Worm (Caenorhabditis elegans) whole organism, L1 larva: ENCODE data around the gene Y37E11B.5.

ENCODE experiments used
- alr-1 ChIP-seq: fragments of 200-800 bp; sonication (Bioruptor generic); optimal IDR thresholded peaks from 2 replicates; lab custom pipeline; 2018; ENCODE audit warnings: borderline replicate concordance, mild to moderate bottlenecking, missing genetic modification characterization, missing compliant biosample characterization
- aly-2 ChIP-seq: fragments of 150-350 bp; optimal IDR thresholded peaks from 2 replicates; lab custom pipeline; 2014; ENCODE audit warnings: missing biosample characterization, missing genetic modification characterization
- blmp-1 ChIP-seq: fragments of 150-350 bp; optimal IDR thresholded peaks from 2 replicates; lab custom pipeline; 2014; ENCODE audit warnings: missing biosample characterization, missing genetic modification characterization
- ceh-63 ChIP-seq: fragments of 200-800 bp; sonication (Bioruptor generic); optimal IDR thresholded peaks from 2 replicates; lab custom pipeline; 2018; ENCODE audit warnings: mild to moderate bottlenecking, missing genetic modification characterization, missing compliant biosample characterization
- ceh-8 ChIP-seq: fragments of 200-800 bp; sonication (Bioruptor generic); optimal IDR thresholded peaks from 2 replicates; lab custom pipeline; 2018; ENCODE audit warnings: mild to moderate bottlenecking, missing genetic modification characterization, moderate library complexity, missing compliant biosample characterization
- ceh-82 ChIP-seq, 3 experiments: fragments of 150-350 bp in 1 of 3; sonication (generic microtip) in 2 of 3; optimal IDR thresholded peaks; 2 replicates each; lab custom pipeline; 2014 to 2017; ENCODE audit warnings: missing biosample characterization in 3 of 3, missing genetic modification characterization in 3 of 3
- ceh-88 ChIP-seq: fragments of 200-800 bp; sonication (Bioruptor generic); IDR thresholded peaks from 2 replicates; pipeline ENCODE4 v1.3.6; 2022; ENCODE audit warnings: missing genetic modification characterization, missing compliant biosample characterization
- ceh-90 ChIP-seq: sonication (generic microtip); optimal IDR thresholded peaks from 2 replicates; lab custom pipeline; 2016; ENCODE audit warnings: missing genetic modification characterization, missing compliant biosample characterization
- ces-1 ChIP-seq: fragments of 150-350 bp; optimal IDR thresholded peaks from 2 replicates; lab custom pipeline; 2014; ENCODE audit warnings: missing biosample characterization, missing genetic modification reagents, missing genetic modification characterization
- dpl-1 ChIP-seq, 3 experiments: fragments of 150-350 bp in 2 of 3; sonication (generic microtip) in 1 of 3; optimal IDR thresholded peaks; 2 replicates each; lab custom pipeline; 2014 to 2017; ENCODE audit warnings: missing biosample characterization in 3 of 3, missing genetic modification characterization in 3 of 3, missing genetic modification reagents in 3 of 3
- efl-1 ChIP-seq, 4 experiments: fragments of 150-350 bp; optimal IDR thresholded peaks in 3 of 4; peaks in 1 of 4; 1 replicate in 1 of 4; 2 replicates in 3 of 4; lab custom pipeline; 2014; ENCODE audit warnings: missing biosample characterization in 2 of 4, missing genetic modification characterization in 2 of 4, missing genetic modification reagents in 2 of 4
- efl-3 ChIP-seq: fragments of 200-800 bp; sonication (Bioruptor generic); optimal IDR thresholded peaks from 2 replicates; lab custom pipeline; 2018; ENCODE audit warnings: mild to moderate bottlenecking, missing genetic modification characterization, missing compliant biosample characterization
- egl-13 ChIP-seq: sonication (generic microtip); optimal IDR thresholded peaks from 2 replicates; lab custom pipeline; 2016; ENCODE audit warnings: missing genotype, missing genetic modification reagents, missing genetic modification characterization, missing compliant biosample characterization
- elt-2 ChIP-seq: sonication (generic microtip); optimal IDR thresholded peaks from 2 replicates; lab custom pipeline; 2016; ENCODE audit warnings: missing genetic modification characterization, mild to moderate bottlenecking, inconsistent platforms, missing compliant biosample characterization, missing genetic modification reagents
- ets-5 ChIP-seq: fragments of 200-800 bp; sonication (Bioruptor generic); IDR thresholded peaks from 2 replicates; pipeline ENCODE4 v1.3.6; 2022; ENCODE audit warnings: missing genetic modification characterization, missing compliant biosample characterization
- fkh-10 ChIP-seq: sonication (generic microtip); optimal IDR thresholded peaks from 2 replicates; lab custom pipeline; 2017; ENCODE audit warnings: missing biosample characterization, missing genetic modification reagents, missing genetic modification characterization
- fos-1 ChIP-seq: fragments of 150-350 bp; optimal IDR thresholded peaks from 2 replicates; lab custom pipeline; 2014; ENCODE audit warnings: missing biosample characterization, missing genetic modification characterization
- grh-1 ChIP-seq: fragments of 200-800 bp; sonication (Bioruptor generic); IDR thresholded peaks from 2 replicates; pipeline ENCODE4 v1.3.6; 2022; ENCODE audit warnings: missing genetic modification reagents, missing genetic modification characterization, missing compliant biosample characterization
- hlh-4 ChIP-seq: sonication (generic microtip); optimal IDR thresholded peaks from 2 replicates; lab custom pipeline; 2016; ENCODE audit warnings: mild to moderate bottlenecking, missing genetic modification characterization, missing compliant biosample characterization
- hpl-2 ChIP-seq: fragments of 150-350 bp; optimal IDR thresholded peaks from 2 replicates; lab custom pipeline; 2014; ENCODE audit warnings: missing biosample characterization, missing genetic modification reagents, missing genetic modification characterization
- isw-1 ChIP-seq: fragments of 200-800 bp; sonication (Bioruptor generic); IDR thresholded peaks from 2 replicates; pipeline ENCODE4 v1.3.6; 2022; ENCODE audit warnings: missing genetic modification characterization, missing compliant biosample characterization
- jun-1 ChIP-seq: fragments of 150-350 bp; optimal IDR thresholded peaks from 2 replicates; lab custom pipeline; 2014; ENCODE audit warnings: missing biosample characterization, missing genetic modification reagents, missing genetic modification characterization
- lin-13 ChIP-seq: fragments of 150-350 bp; optimal IDR thresholded peaks from 2 replicates; lab custom pipeline; 2014; ENCODE audit warnings: missing biosample characterization, missing genetic modification reagents, missing genetic modification characterization
- lin-14 ChIP-seq: fragments of 200-800 bp; sonication (Bioruptor generic); optimal IDR thresholded peaks from 2 replicates; lab custom pipeline; 2018; ENCODE audit warnings: mild to moderate bottlenecking, missing genetic modification characterization, moderate library complexity, missing compliant biosample characterization
- lin-35 ChIP-seq, 2 experiments: fragments of 150-350 bp; optimal IDR thresholded peaks; 2 replicates each; lab custom pipeline; 2014; ENCODE audit warnings: missing biosample characterization in 2 of 2, missing genetic modification characterization in 2 of 2, missing genetic modification reagents in 2 of 2
- lin-39 ChIP-seq: fragments of 150-350 bp; optimal IDR thresholded peaks from 2 replicates; lab custom pipeline; 2014; ENCODE audit warnings: missing biosample characterization, missing genetic modification reagents, missing genetic modification characterization
- lsy-2 ChIP-seq, 2 experiments: fragments of 150-350 bp; optimal IDR thresholded peaks; 2 replicates each; lab custom pipeline; 2014; ENCODE audit warnings: missing biosample characterization in 2 of 2, missing genetic modification characterization in 2 of 2
- mep-1 ChIP-seq: fragments of 150-350 bp; optimal IDR thresholded peaks from 2 replicates; lab custom pipeline; 2014; ENCODE audit warnings: missing biosample characterization, missing genetic modification characterization
- nhr-11 ChIP-seq: fragments of 150-350 bp; optimal IDR thresholded peaks from 2 replicates; lab custom pipeline; 2014; ENCODE audit warnings: missing biosample characterization, missing genetic modification characterization
- nhr-20 ChIP-seq: sonication (generic microtip); optimal IDR thresholded peaks from 2 replicates; lab custom pipeline; 2016; ENCODE audit warnings: mild to moderate bottlenecking, missing genetic modification characterization, missing compliant biosample characterization
- nhr-237 ChIP-seq: fragments of 150-350 bp; optimal IDR thresholded peaks from 2 replicates; lab custom pipeline; 2014; ENCODE audit warnings: missing biosample characterization, missing genetic modification characterization
- nhr-47 ChIP-seq: sonication (generic microtip); optimal IDR thresholded peaks from 2 replicates; lab custom pipeline; 2016; ENCODE audit warnings: mild to moderate bottlenecking, missing genetic modification characterization, moderate library complexity, missing compliant biosample characterization
- nhr-71 ChIP-seq: sonication (generic microtip); optimal IDR thresholded peaks from 2 replicates; lab custom pipeline; 2016; ENCODE audit warnings: mild to moderate bottlenecking, missing genetic modification characterization, moderate library complexity, missing compliant biosample characterization
- nhr-76 ChIP-seq: sonication (generic microtip); optimal IDR thresholded peaks from 2 replicates; lab custom pipeline; 2017; ENCODE audit warnings: missing biosample characterization, missing genetic modification characterization
- nhr-77 ChIP-seq: fragments of 150-350 bp; optimal IDR thresholded peaks from 2 replicates; lab custom pipeline; 2014; ENCODE audit warnings: missing biosample characterization, missing genetic modification characterization
- nhr-84 ChIP-seq: sonication (generic microtip); optimal IDR thresholded peaks from 2 replicates; lab custom pipeline; 2017; ENCODE audit warnings: missing biosample characterization, missing genetic modification characterization
- nhr-85 ChIP-seq: sonication (generic microtip); peaks from one replicate; lab custom pipeline; 2016; ENCODE audit warnings: missing genetic modification characterization, inconsistent platforms, missing compliant biosample characterization
- nhr-90 ChIP-seq: sonication (generic microtip); optimal IDR thresholded peaks from 2 replicates; lab custom pipeline; 2016; ENCODE audit warnings: mild to moderate bottlenecking, missing genetic modification characterization, missing compliant biosample characterization; ENCODE audit not compliant: poor library complexity
- pag-3 ChIP-seq: sonication (generic microtip); optimal IDR thresholded peaks from 2 replicates; lab custom pipeline; 2017; ENCODE audit warnings: missing genetic modification characterization, mild to moderate bottlenecking, missing compliant biosample characterization, antibody characterized with exemption, borderline replicate concordance; ENCODE audit not compliant: insufficient read depth
- pax-3 ChIP-seq: fragments of 200-800 bp; sonication (Bioruptor generic); optimal IDR thresholded peaks from 2 replicates; lab custom pipeline; 2018; ENCODE audit warnings: mild to moderate bottlenecking, missing genetic modification characterization, moderate library complexity, missing compliant biosample characterization
- skn-1 ChIP-seq: fragments of 150-350 bp; optimal IDR thresholded peaks from 2 replicates; lab custom pipeline; 2014; ENCODE audit warnings: missing biosample characterization, missing genetic modification characterization
- snu-23 ChIP-seq: sonication (generic microtip); optimal IDR thresholded peaks from 2 replicates; lab custom pipeline; 2016; ENCODE audit warnings: missing genetic modification characterization, missing compliant biosample characterization
- sox-4 ChIP-seq: sonication (generic microtip); optimal IDR thresholded peaks from 2 replicates; lab custom pipeline; 2016; ENCODE audit warnings: missing genetic modification characterization, missing compliant biosample characterization
- sptf-1 ChIP-seq: fragments of 150-350 bp; optimal IDR thresholded peaks from 2 replicates; lab custom pipeline; 2014; ENCODE audit warnings: missing biosample characterization, missing genetic modification characterization
- sup-37 ChIP-seq: fragments of 200-800 bp; sonication (Bioruptor generic); optimal IDR thresholded peaks from 2 replicates; lab custom pipeline; 2018; ENCODE audit warnings: mild to moderate bottlenecking, missing genetic modification characterization, missing compliant biosample characterization
- swsn-7 ChIP-seq: sonication (generic microtip); optimal IDR thresholded peaks from 2 replicates; lab custom pipeline; 2016; ENCODE audit warnings: missing genetic modification characterization, missing compliant biosample characterization
- tbx-2 ChIP-seq: sonication (generic microtip); optimal IDR thresholded peaks from 2 replicates; lab custom pipeline; 2016; ENCODE audit warnings: missing genetic modification characterization, missing compliant biosample characterization
- tlp-1 ChIP-seq: fragments of 150-350 bp; optimal IDR thresholded peaks from 2 replicates; lab custom pipeline; 2014; ENCODE audit warnings: missing biosample characterization, missing genetic modification characterization
- unc-130 ChIP-seq: fragments of 150-350 bp; optimal IDR thresholded peaks from 2 replicates; lab custom pipeline; 2017; ENCODE audit warnings: missing biosample characterization, missing genetic modification characterization, inconsistent platforms
- unc-30 ChIP-seq: sonication (generic microtip); optimal IDR thresholded peaks from 2 replicates; lab custom pipeline; 2017; ENCODE audit warnings: missing biosample characterization, missing genetic modification characterization
- xbp-1 ChIP-seq: sonication (generic microtip); optimal IDR thresholded peaks from 2 replicates; lab custom pipeline; 2016; ENCODE audit warnings: missing genetic modification characterization, missing compliant biosample characterization
- zip-4 ChIP-seq: fragments of 200-800 bp; sonication (Bioruptor generic); optimal IDR thresholded peaks from 2 replicates; lab custom pipeline; 2018; ENCODE audit warnings: mild to moderate bottlenecking, missing genetic modification characterization, moderate library complexity, missing compliant biosample characterization
- ztf-4 ChIP-seq: fragments of 150-350 bp; optimal IDR thresholded peaks from 2 replicates; lab custom pipeline; 2014; ENCODE audit warnings: missing biosample characterization, missing genetic modification characterization

The Y37E11B.5 gene

DNA sequence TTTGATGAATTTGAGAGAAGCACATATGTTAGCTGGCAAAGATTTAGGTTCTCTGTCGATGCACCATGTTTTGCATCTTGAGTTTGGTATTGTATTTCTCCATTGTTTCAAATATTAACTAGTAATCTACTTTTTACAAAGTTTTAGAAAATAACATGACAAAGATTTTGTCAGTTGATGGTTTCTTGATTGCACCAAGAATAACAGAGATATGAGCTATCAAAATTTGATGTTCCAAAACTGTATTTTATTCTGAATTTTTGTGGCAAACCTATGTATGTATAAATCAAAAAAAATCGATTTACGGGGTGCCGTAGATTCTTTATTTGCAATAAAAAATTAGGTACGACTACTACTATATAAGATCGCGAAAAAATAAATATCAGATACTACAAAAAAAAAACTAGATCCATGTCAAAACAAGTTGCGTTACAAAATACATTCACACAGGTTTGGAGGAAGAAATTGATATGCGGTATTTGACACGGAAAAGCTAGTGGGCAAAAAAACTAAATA lies 46.6 kb upstream of the Y37E11B.5 start:
- TF ChIP-seq ceh-63 (GFP tag; lab: Kevin White, UChicago) (no peak), dpl-1 (GFP tag; optimal IDR thresholded peaks at IDR 0.05; lab: Kevin White, UChicago) (no peak), unc-130 (tag; lab: Kevin White, UChicago) (no peak), nhr-71 (tag; lab: Kevin White, UChicago) (peak; percentile 61), ceh-90 (tag; lab: Kevin White, UChicago) (no peak), egl-13 (tag; lab: Kevin White, UChicago) (no peak), lin-39 (tag; lab: Kevin White, UChicago) (no peak), unc-30 (tag; lab: Kevin White, UChicago) (no peak), sptf-1 (no peak), lin-35 (GFP tag; optimal IDR thresholded peaks at IDR 0.05; lab: Kevin White, UChicago) (no peak), tbx-2 (peak; percentile 18), xbp-1 (no peak), ztf-4 (tag; lab: Kevin White, UChicago) (peak; percentile 90), pag-3 (no peak), fos-1 (tag; lab: Kevin White, UChicago) (no peak), lin-14 (GFP tag; lab: Kevin White, UChicago) (peak; percentile 13), mep-1 (tag; lab: Kevin White, UChicago) (peak; percentile 6), ces-1 (GFP tag; lab: Kevin White, UChicago) (no peak), ceh-82 (tag; optimal IDR thresholded peaks at IDR 0.05; lab: Kevin White, UChicago) (no peak), swsn-7 (tag; lab: Kevin White, UChicago) (no peak), aly-2 (tag; lab: Kevin White, UChicago) (peak; percentile 83), nhr-11 (tag; lab: Kevin White, UChicago) (no peak), nhr-84 (tag; lab: Kevin White, UChicago) (no peak), efl-3 (GFP tag; lab: Kevin White, UChicago) (no peak), isw-1 (GFP tag; lab: Robert Waterston, UW) (no peak), jun-1 (tag; lab: Kevin White, UChicago) (no peak), nhr-77 (tag; lab: Kevin White, UChicago) (no peak), grh-1 (GFP tag; lab: Robert Waterston, UW) (no peak), nhr-47 (tag; lab: Kevin White, UChicago) (peak; percentile 9), nhr-85 (tag; lab: Kevin White, UChicago) (peak; percentile 62), nhr-20 (tag; lab: Kevin White, UChicago) (peak; percentile 8), hlh-4 (no peak), lsy-2 (tag; optimal IDR thresholded peaks at IDR 0.05; lab: Kevin White, UChicago) (peak in 1 of 2 experiments; percentile 66), nhr-90 (peak; percentile 13), lin-13 (GFP tag; lab: Kevin White, UChicago) (no peak), efl-1 (optimal IDR thresholded peaks at IDR 0.05; lab: Kevin White, UChicago) (no peak), efl-1 (GFP tag; optimal IDR thresholded peaks at IDR 0.05 in 1 of 2; lab: Kevin White, UChicago) (peak in 1 of 2 experiments; percentile 79), ets-5 (GFP tag; lab: Robert Waterston, UW) (no peak), zip-4 (GFP tag; lab: Kevin White, UChicago) (no peak), blmp-1 (tag; lab: Kevin White, UChicago) (no peak), sox-4 (tag; lab: Kevin White, UChicago) (no peak), skn-1 (tag; lab: Kevin White, UChicago) (no peak), hpl-2 (GFP tag; lab: Kevin White, UChicago) (no peak), ceh-8 (GFP tag; lab: Kevin White, UChicago) (no peak), elt-2 (tag; lab: Kevin White, UChicago) (no peak), ceh-88 (GFP tag; lab: Robert Waterston, UW) (0 out of 2 replicates have a peak, but pooled peaks have one; percentile 32), nhr-76 (no peak), tlp-1 (tag; lab: Kevin White, UChicago) (no peak), alr-1 (no peak), snu-23 (peak; percentile 32), pax-3 (tag; lab: Kevin White, UChicago) (peak; percentile 19), nhr-237 (tag; lab: Kevin White, UChicago) (no peak), fkh-10 (no peak), sup-37 (GFP tag; lab: Kevin White, UChicago) (no peak)
